Fruit fly (Drosophila melanogaster) whole organism, wandering third instar larva: ENCODE measurements around the gene PIG-Wa.

ENCODE experiments used
- HLH106 ChIP-seq: fragments of 200-800 bp; optimal IDR thresholded peaks from 3 replicates; lab custom pipeline; 2019; ENCODE audit warnings: missing biosample characterization, mild to moderate bottlenecking, missing genetic modification characterization, moderate library complexity
- Hnf4 ChIP-seq: fragments of 200-800 bp; sonication (Bioruptor generic); optimal IDR thresholded peaks from 2 replicates; lab custom pipeline; 2016; ENCODE audit warnings: missing biosample characterization, mild to moderate bottlenecking, missing genetic modification characterization
- br ChIP-seq: fragments of 200-800 bp; sonication (Bioruptor generic); optimal IDR thresholded peaks from 2 replicates; lab custom pipeline; 2016; ENCODE audit warnings: missing biosample characterization, missing genetic modification characterization
- fru ChIP-seq: fragments of 200-800 bp; sonication (Bioruptor generic); optimal IDR thresholded peaks from 3 replicates; lab custom pipeline; 2016; ENCODE audit warnings: missing biosample characterization, mild to moderate bottlenecking, missing genetic modification characterization
- pan ChIP-seq: fragments of >200 bp; optimal IDR thresholded peaks from 2 replicates; lab custom pipeline; 2017
- usp ChIP-seq: fragments of >200 bp; optimal IDR thresholded peaks from 2 replicates; lab custom pipeline; 2017; ENCODE audit warnings: missing biosample characterization, missing genetic modification characterization

DNA sequence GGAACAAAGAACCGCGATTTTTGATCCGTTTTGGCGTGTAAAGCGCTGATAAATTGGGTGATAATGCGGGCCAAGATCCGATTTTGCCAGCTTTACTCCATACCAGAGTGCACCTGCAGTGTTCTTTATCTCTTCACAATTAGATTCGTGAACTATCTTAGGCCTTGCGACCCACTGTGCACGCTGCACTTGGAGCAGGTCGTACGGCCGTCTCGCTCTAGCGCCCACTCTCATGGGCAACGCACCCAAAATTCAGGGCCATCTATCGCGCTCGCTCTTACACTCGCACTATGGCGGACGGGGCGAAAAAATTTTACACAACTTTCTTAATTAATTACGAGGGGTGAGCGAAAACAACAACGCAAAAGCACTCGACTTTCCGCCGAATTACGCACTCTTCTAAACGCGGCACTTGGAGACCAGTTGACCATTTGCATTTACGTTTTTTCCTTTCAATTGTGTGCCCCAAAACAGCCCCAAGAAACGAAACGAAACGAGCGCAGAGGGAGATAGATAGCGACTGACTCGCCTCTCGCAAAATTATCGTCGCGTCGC is 18.7 kb upstream of the PIG-Wa start:
- TF ChIP-seq Hnf4 (GFP tag; lab: Kevin White, UChicago) (no peak), HLH106 (tag; lab: Kevin White, UChicago) (no peak), usp (GFP tag; lab: Kevin White, UChicago) (no peak), br (no peak), fru (GFP tag; lab: Kevin White, UChicago) (no peak), pan (no peak)
